Worm (Caenorhabditis elegans): ENCODE results near the gene F10B5.2.

F10B5.2 gene

DNA sequence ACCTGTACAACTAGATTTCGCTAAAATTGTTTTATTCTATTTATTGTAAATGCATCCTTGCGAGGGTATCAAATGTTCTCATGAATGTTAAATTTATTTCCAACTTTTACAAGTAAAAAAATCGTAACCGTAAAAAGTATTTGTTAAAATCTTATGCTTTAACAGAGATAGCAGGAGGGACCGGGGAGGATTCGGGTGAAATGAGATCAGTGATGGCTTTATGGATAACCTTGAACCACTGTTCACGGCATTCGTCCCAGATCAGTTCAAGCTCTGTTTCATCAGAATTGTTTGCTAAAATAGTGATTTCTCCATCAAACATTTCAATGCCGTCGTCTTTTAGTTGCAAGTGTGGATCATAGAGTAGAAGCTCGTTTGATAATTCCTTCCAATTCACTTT, 3.4 kb upstream of the F10B5.2 start:
- TF ChIP-seq B0310.2 (tag; optimal IDR thresholded peaks at IDR 0.05) (no peak), aly-1 (tag; optimal IDR thresholded peaks at IDR 0.05) (no peak)

DNA sequence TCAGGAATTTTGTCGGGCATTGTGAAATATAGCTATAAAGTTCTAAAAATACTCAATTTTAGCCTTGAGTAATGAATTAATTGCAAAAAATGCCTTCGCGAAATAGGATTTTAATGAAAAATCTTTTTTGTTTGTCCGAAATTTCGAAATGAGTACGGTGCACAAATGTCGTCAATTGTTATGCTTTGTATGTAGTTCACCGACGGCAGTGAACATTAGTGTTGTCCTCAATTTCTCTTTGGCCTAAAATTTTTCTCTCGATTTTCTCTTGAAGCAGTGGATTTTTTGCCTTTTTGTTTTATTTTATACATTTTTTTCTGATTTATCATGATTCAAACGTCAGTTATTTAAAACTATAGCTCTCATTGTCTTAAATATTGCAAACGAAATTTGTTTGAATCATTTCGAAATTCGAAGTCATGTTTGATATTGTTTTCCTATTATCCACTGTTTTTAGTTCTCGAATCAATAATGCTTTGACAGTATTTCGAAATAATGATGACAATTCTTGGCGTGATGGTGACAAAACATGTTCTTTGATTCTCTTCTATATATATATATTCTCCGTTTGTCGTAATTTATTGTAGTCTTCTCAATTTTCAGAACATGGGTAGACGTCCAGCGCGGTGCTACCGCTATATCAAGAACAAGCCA, 1.2 kb upstream of the F10B5.2 start, which contains the start of the genes ints-11 and rpl-10:
Gene ints-11, minus strand, starts transcription at position 201 of the 654 bp plus-strand sequence.
Gene rpl-10, plus strand, starts transcription at position 604 of the 654 bp plus-strand sequence.
- TF ChIP-seq hmbx-1 (tag; optimal IDR thresholded peaks at IDR 0.05) (no peak), tra-4 (tag; optimal IDR thresholded peaks at IDR 0.05) (no peak), aly-1 (tag; optimal IDR thresholded peaks at IDR 0.05) (no peak), B0310.2 (tag; optimal IDR thresholded peaks at IDR 0.05) (no peak), hmg-4 (GFP tag; optimal IDR thresholded peaks at IDR 0.05) (no peak), sea-1 (GFP tag; conservative IDR thresholded peaks at IDR 0.05) (no peak), flt-1 (GFP tag; IDR thresholded peaks at IDR 0.05) (no peak), scrt-1 (GFP tag; IDR thresholded peaks at IDR 0.05) (no peak), F13C5.2 (tag; optimal IDR thresholded peaks at IDR 0.05) (no peak), ets-7 (tag; optimal IDR thresholded peaks at IDR 0.05) (no peak), pes-1 (GFP tag; IDR thresholded peaks at IDR 0.05) (no peak)

DNA sequence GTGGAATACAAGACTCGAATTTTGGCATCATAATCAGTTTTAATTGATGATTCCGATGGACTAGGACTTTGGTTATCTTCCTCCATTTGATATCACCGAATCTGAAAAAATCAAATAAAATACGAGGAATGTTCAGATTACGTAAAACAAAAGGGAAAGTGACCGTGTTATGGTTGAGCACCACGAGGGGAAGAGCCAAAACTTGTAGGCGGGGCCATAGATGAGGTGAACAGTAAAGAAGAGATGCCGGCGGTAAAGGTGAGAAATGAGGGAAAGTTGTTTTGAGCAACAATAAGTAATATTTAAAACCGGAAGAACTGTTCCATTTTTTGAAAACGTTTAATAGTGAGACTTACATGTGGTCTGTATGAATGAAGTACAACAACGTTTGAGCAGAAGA, 5.4 kb downstream of the F10B5.2 start, which contains the start of gene F10B5.3:
Gene F10B5.3, minus strand, starts transcription at position 101 of the 400 bp plus-strand sequence.
- TF ChIP-seq tbx-11 (GFP tag; IDR thresholded peaks at IDR 0.05) = no peak
- TF ChIP-seq aly-1 (tag; optimal IDR thresholded peaks at IDR 0.05) = no peak
- no peak for TF ChIP-seq hmg-4 (GFP tag; optimal IDR thresholded peaks at IDR 0.05)
- TF ChIP-seq scrt-1 (GFP tag; IDR thresholded peaks at IDR 0.05) = no peak
- no peak for TF ChIP-seq pes-1 (GFP tag; IDR thresholded peaks at IDR 0.05)
- no peak for TF ChIP-seq hmbx-1 (tag; optimal IDR thresholded peaks at IDR 0.05)
- TF ChIP-seq flt-1 (GFP tag; IDR thresholded peaks at IDR 0.05) = no peak
- no peak for TF ChIP-seq ceh-36 (tag; optimal IDR thresholded peaks at IDR 0.05)
- TF ChIP-seq hnd-1 (tag; optimal IDR thresholded peaks at IDR 0.05) = no peak

DNA sequence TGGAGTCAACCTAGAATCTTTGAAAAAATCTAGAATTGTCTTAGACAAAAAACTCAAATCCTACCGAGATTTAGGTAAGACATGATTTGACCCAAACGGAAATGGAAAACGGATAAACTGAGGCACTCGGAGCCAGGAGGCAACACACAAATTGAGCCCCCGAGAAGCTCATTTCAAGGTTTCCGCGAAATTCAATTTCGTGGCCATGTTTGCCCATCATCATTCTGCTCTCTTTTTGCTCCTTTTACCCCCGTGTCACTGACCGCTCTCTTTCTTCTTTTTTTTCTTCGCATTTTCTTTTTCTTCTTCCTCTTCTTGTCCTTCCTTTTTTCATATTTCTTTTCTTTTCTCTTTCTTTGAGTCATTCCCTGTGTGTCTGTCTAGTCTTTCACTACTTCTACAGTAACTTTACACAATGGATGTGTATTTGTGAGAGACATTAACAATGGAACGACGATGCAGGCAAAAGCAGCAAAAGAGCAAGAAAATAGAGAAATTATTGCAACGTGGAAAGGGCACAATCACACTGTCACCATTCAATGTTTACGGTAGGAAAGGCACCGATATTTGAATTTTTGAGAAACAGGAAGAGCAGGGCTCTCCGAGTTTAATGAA, 8.3 kb downstream of the F10B5.2 start:
- TF ChIP-seq flt-1 (GFP tag; IDR thresholded peaks at IDR 0.05) (no peak), ceh-36 (tag; optimal IDR thresholded peaks at IDR 0.05) (no peak), aly-1 (tag; optimal IDR thresholded peaks at IDR 0.05) (no peak), pes-1 (GFP tag; IDR thresholded peaks at IDR 0.05) (no peak), ama-1 (optimal IDR thresholded peaks at IDR 0.05) (no peak), scrt-1 (GFP tag; IDR thresholded peaks at IDR 0.05) (no peak), hmbx-1 (tag; optimal IDR thresholded peaks at IDR 0.05) (no peak), tbx-11 (GFP tag; IDR thresholded peaks at IDR 0.05) (no peak), B0310.2 (tag; optimal IDR thresholded peaks at IDR 0.05) (no peak), ceh-13 (GFP tag; optimal IDR thresholded peaks at IDR 0.05) (no peak), hnd-1 (tag; optimal IDR thresholded peaks at IDR 0.05) (no peak), hmg-4 (GFP tag; optimal IDR thresholded peaks at IDR 0.05) (no peak), tra-4 (tag; optimal IDR thresholded peaks at IDR 0.05) (no peak), sea-1 (GFP tag; conservative IDR thresholded peaks at IDR 0.05) (no peak), F13C5.2 (tag; optimal IDR thresholded peaks at IDR 0.05) (no peak), tbx-37 (GFP tag; conservative IDR thresholded peaks at IDR 0.05) (no peak), ets-7 (tag; optimal IDR thresholded peaks at IDR 0.05) (no peak)

DNA sequence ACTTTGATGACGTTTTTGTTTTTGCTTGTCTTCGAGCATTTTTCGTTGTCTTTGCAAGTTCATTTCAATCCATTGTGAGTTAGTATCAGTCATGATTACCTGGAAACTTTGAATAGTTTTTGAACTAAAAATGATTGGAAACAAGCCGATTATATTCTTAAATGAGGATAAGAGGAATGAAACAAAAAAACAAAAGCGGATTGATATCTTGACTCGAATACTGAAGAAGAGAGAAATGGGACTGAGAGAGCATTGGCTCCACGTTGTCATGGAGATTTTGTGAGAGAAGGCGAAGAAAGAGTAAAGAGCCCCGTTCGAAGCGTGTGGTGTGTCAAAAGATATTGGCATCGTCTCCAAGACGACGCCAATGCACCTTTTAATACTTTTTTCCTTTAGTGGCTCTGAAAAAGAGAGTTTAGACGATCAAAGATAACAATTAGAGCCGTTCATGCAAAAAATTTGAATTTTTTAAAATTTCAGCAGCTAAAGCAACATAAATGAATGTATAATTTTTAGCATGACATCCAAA, 12.3 kb downstream of the F10B5.2 start, which contains the start of the genes tub-1 and tmem-138:
Gene tub-1, minus strand, starts transcription at position 101 of the 529 bp plus-strand sequence.
Gene tmem-138, plus strand, starts transcription at position 479 of the 529 bp plus-strand sequence.
- TF ChIP-seq hnd-1 (tag; optimal IDR thresholded peaks at IDR 0.05) = no peak
- TF ChIP-seq scrt-1 (GFP tag; IDR thresholded peaks at IDR 0.05) = no peak

DNA sequence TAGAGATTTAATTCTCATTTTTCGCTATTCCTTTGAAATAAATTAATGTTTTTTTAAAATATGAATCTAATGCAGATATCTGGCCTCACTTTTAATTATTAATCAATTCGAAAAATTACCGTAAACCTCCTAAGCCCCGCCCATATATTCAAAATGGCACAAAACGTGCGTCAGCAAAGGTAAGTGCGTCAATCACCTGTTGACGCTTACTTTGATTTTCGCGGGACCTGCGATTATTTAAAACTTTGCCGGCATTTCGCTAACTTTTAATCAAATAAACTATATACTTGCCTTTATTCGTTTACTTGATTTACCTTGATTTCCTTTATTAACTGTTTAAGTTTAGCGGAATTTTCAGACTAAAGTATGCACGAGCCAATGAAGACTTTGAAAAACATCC, 13.4 kb downstream of the F10B5.2 start, which contains the start of gene pch-2:
Gene pch-2, plus strand, starts transcription at position 359 of the 400 bp plus-strand sequence.
- no peak for TF ChIP-seq ceh-13 (GFP tag; optimal IDR thresholded peaks at IDR 0.05)
- TF ChIP-seq sea-1 (GFP tag; conservative IDR thresholded peaks at IDR 0.05) = no peak
- TF ChIP-seq pes-1 (GFP tag; IDR thresholded peaks at IDR 0.05) = no peak
- TF ChIP-seq hmbx-1 (tag; optimal IDR thresholded peaks at IDR 0.05) = no peak
- TF ChIP-seq aly-1 (tag; optimal IDR thresholded peaks at IDR 0.05) = no peak
- no peak for TF ChIP-seq ceh-36 (tag; optimal IDR thresholded peaks at IDR 0.05)
- TF ChIP-seq tbx-11 (GFP tag; IDR thresholded peaks at IDR 0.05) = no peak
- no peak for TF ChIP-seq ama-1 (optimal IDR thresholded peaks at IDR 0.05)
- no peak for TF ChIP-seq hmg-4 (GFP tag; optimal IDR thresholded peaks at IDR 0.05)
- TF ChIP-seq tra-4 (tag; optimal IDR thresholded peaks at IDR 0.05) = no peak
- TF ChIP-seq scrt-1 (GFP tag; IDR thresholded peaks at IDR 0.05) = no peak
- TF ChIP-seq B0310.2 (tag; optimal IDR thresholded peaks at IDR 0.05) = no peak
- TF ChIP-seq hnd-1 (tag; optimal IDR thresholded peaks at IDR 0.05) = no peak
- TF ChIP-seq flt-1 (GFP tag; IDR thresholded peaks at IDR 0.05) = no peak
- no peak for TF ChIP-seq tbx-37 (GFP tag; conservative IDR thresholded peaks at IDR 0.05)
- no peak for TF ChIP-seq ets-7 (tag; optimal IDR thresholded peaks at IDR 0.05)
- no peak for TF ChIP-seq F13C5.2 (tag; optimal IDR thresholded peaks at IDR 0.05)

DNA sequence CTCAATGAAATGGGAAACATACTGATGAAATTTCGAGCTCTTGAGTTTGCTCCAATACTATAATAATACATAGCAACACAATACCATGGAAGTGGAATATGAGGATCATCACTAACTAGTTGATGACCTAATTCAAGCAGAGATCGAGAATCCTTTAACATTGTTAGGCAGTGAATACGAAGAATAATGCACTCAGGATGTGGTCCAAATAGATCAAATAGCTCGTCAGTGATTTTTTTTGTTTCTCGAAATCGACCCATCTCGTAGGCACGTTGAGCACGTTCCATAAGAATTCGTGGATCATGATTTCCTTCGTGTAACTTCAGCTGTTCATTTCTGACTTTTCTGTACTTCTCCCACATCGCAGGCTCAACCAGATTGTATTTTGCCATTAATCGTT, 16.4 kb downstream of the F10B5.2 start:
- TF ChIP-seq hmbx-1 (tag; optimal IDR thresholded peaks at IDR 0.05) = no peak
- no peak for TF ChIP-seq ceh-13 (GFP tag; optimal IDR thresholded peaks at IDR 0.05)
- TF ChIP-seq F13C5.2 (tag; optimal IDR thresholded peaks at IDR 0.05) = no peak
- no peak for TF ChIP-seq scrt-1 (GFP tag; IDR thresholded peaks at IDR 0.05)
